Worm (Caenorhabditis elegans) whole organism, L1 larva: ENCODE measurements around the gene try-13.

Experiments
- F16B12.6 ChIP-seq: fragments of 150-350 bp; optimal IDR thresholded peaks from 2 replicates; lab custom pipeline; 2014; ENCODE audit warnings: missing biosample characterization, missing genetic modification characterization
- alr-1 ChIP-seq: fragments of 200-800 bp; sonication (Bioruptor generic); optimal IDR thresholded peaks from 2 replicates; lab custom pipeline; 2018; ENCODE audit warnings: borderline replicate concordance, mild to moderate bottlenecking, missing genetic modification characterization, missing compliant biosample characterization
- ama-1 ChIP-seq: fragments of 150-350 bp; optimal IDR thresholded peaks from 2 replicates; lab custom pipeline; 2014
- ceh-88 ChIP-seq: fragments of 200-800 bp; sonication (Bioruptor generic); IDR thresholded peaks from 2 replicates; pipeline ENCODE4 v1.3.6; 2022; ENCODE audit warnings: missing genetic modification characterization, missing compliant biosample characterization
- dpl-1 ChIP-seq, 3 experiments: fragments of 150-350 bp in 2 of 3; sonication (generic microtip) in 1 of 3; optimal IDR thresholded peaks; 2 replicates each; lab custom pipeline; 2014 to 2017; ENCODE audit warnings: missing biosample characterization in 3 of 3, missing genetic modification characterization in 3 of 3, missing genetic modification reagents in 3 of 3
- efl-1 ChIP-seq, 4 experiments: fragments of 150-350 bp; optimal IDR thresholded peaks in 3 of 4; peaks in 1 of 4; 1 replicate in 1 of 4; 2 replicates in 3 of 4; lab custom pipeline; 2014; ENCODE audit warnings: missing biosample characterization in 2 of 4, missing genetic modification characterization in 2 of 4, missing genetic modification reagents in 2 of 4
- efl-3 ChIP-seq: fragments of 200-800 bp; sonication (Bioruptor generic); optimal IDR thresholded peaks from 2 replicates; lab custom pipeline; 2018; ENCODE audit warnings: mild to moderate bottlenecking, missing genetic modification characterization, missing compliant biosample characterization
- egl-13 ChIP-seq: sonication (generic microtip); optimal IDR thresholded peaks from 2 replicates; lab custom pipeline; 2016; ENCODE audit warnings: missing genotype, missing genetic modification reagents, missing genetic modification characterization, missing compliant biosample characterization
- egl-27 ChIP-seq, 2 experiments: fragments of 150-350 bp in 1 of 2; sonication (generic microtip); optimal IDR thresholded peaks; 3 replicates each; lab custom pipeline; 2017 to 2018; ENCODE audit warnings: missing biosample characterization in 2 of 2, missing genetic modification characterization in 2 of 2, missing genetic modification reagents in 2 of 2
- elt-2 ChIP-seq: sonication (generic microtip); optimal IDR thresholded peaks from 2 replicates; lab custom pipeline; 2016; ENCODE audit warnings: missing genetic modification characterization, mild to moderate bottlenecking, inconsistent platforms, missing compliant biosample characterization, missing genetic modification reagents
- elt-3 ChIP-seq, 6 experiments: fragments of 150-350 bp in 1 of 6; sonication (generic microtip); optimal IDR thresholded peaks; 2 replicates each; lab custom pipeline; 2017 to 2018; ENCODE audit warnings: missing biosample characterization in 6 of 6, missing genetic modification characterization in 6 of 6, inconsistent platforms in 1 of 6
- ets-5 ChIP-seq: fragments of 200-800 bp; sonication (Bioruptor generic); IDR thresholded peaks from 2 replicates; pipeline ENCODE4 v1.3.6; 2022; ENCODE audit warnings: missing genetic modification characterization, missing compliant biosample characterization
- fkh-10 ChIP-seq: sonication (generic microtip); optimal IDR thresholded peaks from 2 replicates; lab custom pipeline; 2017; ENCODE audit warnings: missing biosample characterization, missing genetic modification reagents, missing genetic modification characterization
- fkh-4 ChIP-seq: sonication (generic microtip); optimal IDR thresholded peaks from 2 replicates; lab custom pipeline; 2016; ENCODE audit warnings: missing compliant biosample characterization, missing genetic modification characterization, borderline replicate concordance
- fkh-8 ChIP-seq: sonication (generic microtip); optimal IDR thresholded peaks from 2 replicates; lab custom pipeline; 2016; ENCODE audit warnings: mild to moderate bottlenecking, missing genetic modification characterization, missing compliant biosample characterization
- hlh-17 ChIP-seq: fragments of 200-800 bp; sonication (Bioruptor generic); optimal IDR thresholded peaks from 2 replicates; lab custom pipeline; 2018; ENCODE audit warnings: missing genetic modification characterization, mild to moderate bottlenecking, missing compliant biosample characterization, moderate library complexity, borderline replicate concordance
- hlh-4 ChIP-seq: sonication (generic microtip); optimal IDR thresholded peaks from 2 replicates; lab custom pipeline; 2016; ENCODE audit warnings: mild to moderate bottlenecking, missing genetic modification characterization, missing compliant biosample characterization
- irx-1 ChIP-seq: sonication (generic microtip); optimal IDR thresholded peaks from 2 replicates; lab custom pipeline; 2016; ENCODE audit warnings: missing genetic modification characterization, missing compliant biosample characterization
- isw-1 ChIP-seq: fragments of 200-800 bp; sonication (Bioruptor generic); IDR thresholded peaks from 2 replicates; pipeline ENCODE4 v1.3.6; 2022; ENCODE audit warnings: missing genetic modification characterization, missing compliant biosample characterization
- jun-1 ChIP-seq: fragments of 150-350 bp; optimal IDR thresholded peaks from 2 replicates; lab custom pipeline; 2014; ENCODE audit warnings: missing biosample characterization, missing genetic modification reagents, missing genetic modification characterization
- lin-39 ChIP-seq: fragments of 150-350 bp; optimal IDR thresholded peaks from 2 replicates; lab custom pipeline; 2014; ENCODE audit warnings: missing biosample characterization, missing genetic modification reagents, missing genetic modification characterization
- lir-3 ChIP-seq: sonication (generic microtip); optimal IDR thresholded peaks from 2 replicates; lab custom pipeline; 2016; ENCODE audit warnings: mild to moderate bottlenecking, missing genetic modification characterization, moderate library complexity, missing compliant biosample characterization; ENCODE audit not compliant: poor library complexity
- mef-2 ChIP-seq: fragments of 150-350 bp; optimal IDR thresholded peaks from 2 replicates; lab custom pipeline; 2014; ENCODE audit warnings: missing biosample characterization, missing genetic modification characterization
- mep-1 ChIP-seq: fragments of 150-350 bp; optimal IDR thresholded peaks from 2 replicates; lab custom pipeline; 2014; ENCODE audit warnings: missing biosample characterization, missing genetic modification characterization
- nhr-11 ChIP-seq: fragments of 150-350 bp; optimal IDR thresholded peaks from 2 replicates; lab custom pipeline; 2014; ENCODE audit warnings: missing biosample characterization, missing genetic modification characterization
- nhr-19 ChIP-seq: fragments of 200-800 bp; sonication (Bioruptor generic); conservative IDR thresholded peaks from 2 replicates; pipeline ENCODE4 v1.3.6; 2022; ENCODE audit warnings: missing genetic modification characterization, missing compliant biosample characterization
- nhr-20 ChIP-seq: sonication (generic microtip); optimal IDR thresholded peaks from 2 replicates; lab custom pipeline; 2016; ENCODE audit warnings: mild to moderate bottlenecking, missing genetic modification characterization, missing compliant biosample characterization
- nhr-237 ChIP-seq: fragments of 150-350 bp; optimal IDR thresholded peaks from 2 replicates; lab custom pipeline; 2014; ENCODE audit warnings: missing biosample characterization, missing genetic modification characterization
- nhr-76 ChIP-seq: sonication (generic microtip); optimal IDR thresholded peaks from 2 replicates; lab custom pipeline; 2017; ENCODE audit warnings: missing biosample characterization, missing genetic modification characterization
- nhr-77 ChIP-seq: fragments of 150-350 bp; optimal IDR thresholded peaks from 2 replicates; lab custom pipeline; 2014; ENCODE audit warnings: missing biosample characterization, missing genetic modification characterization
- nhr-84 ChIP-seq: sonication (generic microtip); optimal IDR thresholded peaks from 2 replicates; lab custom pipeline; 2017; ENCODE audit warnings: missing biosample characterization, missing genetic modification characterization
- pag-3 ChIP-seq: sonication (generic microtip); optimal IDR thresholded peaks from 2 replicates; lab custom pipeline; 2017; ENCODE audit warnings: missing genetic modification characterization, mild to moderate bottlenecking, missing compliant biosample characterization, antibody characterized with exemption, borderline replicate concordance; ENCODE audit not compliant: insufficient read depth
- pax-3 ChIP-seq: fragments of 200-800 bp; sonication (Bioruptor generic); optimal IDR thresholded peaks from 2 replicates; lab custom pipeline; 2018; ENCODE audit warnings: mild to moderate bottlenecking, missing genetic modification characterization, moderate library complexity, missing compliant biosample characterization
- pqm-1 ChIP-seq: sonication (generic microtip); optimal IDR thresholded peaks from 3 replicates; lab custom pipeline; 2017; ENCODE audit warnings: missing biosample characterization, missing genetic modification characterization
- rnt-1 ChIP-seq: sonication (generic microtip); optimal IDR thresholded peaks from 2 replicates; lab custom pipeline; 2016; ENCODE audit warnings: mild to moderate bottlenecking, missing genetic modification characterization, moderate library complexity, missing compliant biosample characterization
- skn-1 ChIP-seq: fragments of 150-350 bp; optimal IDR thresholded peaks from 2 replicates; lab custom pipeline; 2014; ENCODE audit warnings: missing biosample characterization, missing genetic modification characterization
- snpc-4 ChIP-seq: fragments of 150-350 bp; optimal IDR thresholded peaks from 2 replicates; lab custom pipeline; 2014; ENCODE audit warnings: missing biosample characterization, missing genetic modification characterization
- snu-23 ChIP-seq: sonication (generic microtip); optimal IDR thresholded peaks from 2 replicates; lab custom pipeline; 2016; ENCODE audit warnings: missing genetic modification characterization, missing compliant biosample characterization
- sox-4 ChIP-seq: sonication (generic microtip); optimal IDR thresholded peaks from 2 replicates; lab custom pipeline; 2016; ENCODE audit warnings: missing genetic modification characterization, missing compliant biosample characterization
- sptf-1 ChIP-seq: fragments of 150-350 bp; optimal IDR thresholded peaks from 2 replicates; lab custom pipeline; 2014; ENCODE audit warnings: missing biosample characterization, missing genetic modification characterization
- tlp-1 ChIP-seq: fragments of 150-350 bp; optimal IDR thresholded peaks from 2 replicates; lab custom pipeline; 2014; ENCODE audit warnings: missing biosample characterization, missing genetic modification characterization
- unc-130 ChIP-seq: fragments of 150-350 bp; optimal IDR thresholded peaks from 2 replicates; lab custom pipeline; 2017; ENCODE audit warnings: missing biosample characterization, missing genetic modification characterization, inconsistent platforms
- unc-30 ChIP-seq: sonication (generic microtip); optimal IDR thresholded peaks from 2 replicates; lab custom pipeline; 2017; ENCODE audit warnings: missing biosample characterization, missing genetic modification characterization
- unc-86 ChIP-seq: sonication (generic microtip); optimal IDR thresholded peaks from 2 replicates; lab custom pipeline; 2016; ENCODE audit warnings: missing genetic modification characterization, missing compliant biosample characterization

try-13 gene

DNA sequence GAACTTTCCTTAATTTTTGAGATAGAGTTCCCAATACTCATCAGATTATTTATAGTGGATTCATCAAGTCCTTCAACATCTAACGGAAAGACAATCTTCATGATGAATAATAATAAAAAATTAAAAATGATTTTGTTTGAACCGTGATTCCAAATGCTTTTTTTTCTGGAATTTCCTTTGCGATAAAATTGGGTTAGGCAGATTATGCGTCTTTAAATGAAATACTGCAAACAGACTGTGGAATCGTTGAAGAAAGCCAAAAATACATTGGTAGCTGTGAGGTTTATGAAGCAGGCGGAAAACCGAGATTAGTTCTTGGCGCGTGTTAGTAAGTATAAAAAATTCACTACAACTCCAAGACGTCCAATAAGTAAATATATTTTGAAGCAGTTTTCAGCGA is 13.3 kb upstream of the try-13 start, which contains the start of gene srw-68:
srw-68 (minus strand) TSS at position 101 of the 400 bp plus-strand sequence.
- TF ChIP-seq hlh-17 (GFP tag; lab: Kevin White, UChicago) (no peak), egl-13 (tag; lab: Kevin White, UChicago) (no peak), nhr-19 (GFP tag; lab: Robert Waterston, UW) (no peak), snu-23 (GFP tag; lab: Kevin White, UChicago) (no peak), tlp-1 (tag; lab: Kevin White, UChicago) (no peak), mef-2 (no peak)

- TF ChIP-seq unc-130 (no peak), nhr-76 (tag; lab: Kevin White, UChicago) (no peak), pqm-1 (tag; lab: Kevin White, UChicago) (no peak), unc-86 (no peak), egl-27 (tag; optimal IDR thresholded peaks at IDR 0.05; lab: Kevin White, UChicago) (no peak), hlh-4 (tag; lab: Kevin White, UChicago) (no peak), jun-1 (tag; lab: Kevin White, UChicago) (no peak), snpc-4 (tag; lab: Kevin White, UChicago) (no peak), nhr-77 (tag; lab: Kevin White, UChicago) (no peak), isw-1 (GFP tag; lab: Robert Waterston, UW) (no peak), fkh-4 (tag; lab: Kevin White, UChicago) (no peak)
These were observed 11.0 kb upstream of the try-13 start, which contains the start of gene srw-69 for ce11 chrV:7428880-7429279. srw-69 (minus strand) TSS chrV:7428980.

- TF ChIP-seq ceh-88 (GFP tag; lab: Robert Waterston, UW) (no peak), efl-1 (optimal IDR thresholded peaks at IDR 0.05; lab: Kevin White, UChicago) (no peak), efl-1 (GFP tag; optimal IDR thresholded peaks at IDR 0.05 in 1 of 2; lab: Kevin White, UChicago) (no peak), alr-1 (tag; lab: Kevin White, UChicago) (no peak), nhr-11 (peak; percentile 30), fkh-10 (GFP tag; lab: Kevin White, UChicago) (no peak), pax-3 (no peak), fkh-8 (tag; lab: Kevin White, UChicago) (peak; percentile 33), nhr-237 (no peak)
These were observed 8.9 kb upstream of the try-13 start, which contains the start of gene srw-71 for ce11 chrV:7431016-7431415. srw-71 (minus strand) TSS chrV:7431116.

DNA sequence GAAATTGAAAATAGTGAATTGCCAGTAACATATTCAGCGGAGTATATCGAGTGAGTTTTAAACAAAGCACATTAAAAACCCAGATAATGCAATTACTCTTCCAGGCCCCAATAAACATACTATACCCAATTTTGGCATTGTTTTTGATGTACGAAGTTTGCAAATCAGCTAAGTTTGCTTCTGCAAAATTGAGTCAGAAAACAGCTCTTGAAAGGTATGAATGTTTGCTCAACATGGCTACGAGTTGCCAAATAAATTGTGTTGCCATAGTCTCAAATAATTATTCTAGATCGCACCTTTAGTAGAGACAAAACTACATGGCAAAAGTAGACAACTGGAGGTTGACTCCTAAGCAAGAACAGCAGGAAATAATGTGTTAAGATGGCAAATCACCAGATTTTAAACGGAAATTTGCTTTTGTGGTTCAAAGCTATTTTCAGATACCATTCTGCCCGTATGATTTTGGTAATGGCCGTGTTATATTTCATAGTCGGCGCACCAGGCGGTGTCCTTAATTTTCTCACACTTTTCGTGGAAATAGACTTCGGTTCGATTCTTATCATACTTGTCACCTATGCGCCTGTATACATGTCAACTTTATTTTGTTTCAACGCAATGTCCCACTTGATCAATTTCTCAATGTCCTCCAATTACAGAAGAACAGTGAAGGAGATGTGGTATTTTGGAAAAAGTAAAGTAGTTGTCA is 7.3 kb upstream of the try-13 start:
- TF ChIP-seq sptf-1 (tag; lab: Kevin White, UChicago) (no peak), irx-1 (tag; lab: Kevin White, UChicago) (no peak), mep-1 (tag; lab: Kevin White, UChicago) (no peak), nhr-19 (GFP tag; lab: Robert Waterston, UW) (no peak), rnt-1 (no peak), nhr-84 (tag; lab: Kevin White, UChicago) (no peak), elt-3 (tag; optimal IDR thresholded peaks at IDR 0.05; lab: Kevin White, UChicago) (peak in 1 of 6 experiments; percentile 35), ets-5 (GFP tag; lab: Robert Waterston, UW) (no peak), hlh-4 (tag; lab: Kevin White, UChicago) (no peak), egl-13 (tag; lab: Kevin White, UChicago) (no peak), snu-23 (GFP tag; lab: Kevin White, UChicago) (peak; percentile 44), nhr-11 (no peak), sox-4 (tag; lab: Kevin White, UChicago) (no peak), efl-1 (optimal IDR thresholded peaks at IDR 0.05; lab: Kevin White, UChicago) (no peak), efl-1 (GFP tag; optimal IDR thresholded peaks at IDR 0.05 in 1 of 2; lab: Kevin White, UChicago) (peak in 1 of 2 experiments; percentile 80), pqm-1 (tag; lab: Kevin White, UChicago) (no peak), efl-3 (GFP tag; lab: Kevin White, UChicago) (no peak), lir-3 (tag; lab: Kevin White, UChicago) (peak; percentile 21), nhr-20 (tag; lab: Kevin White, UChicago) (peak; percentile 6), nhr-237 (no peak), isw-1 (GFP tag; lab: Robert Waterston, UW) (no peak), pag-3 (tag; lab: Kevin White, UChicago) (no peak), ceh-88 (GFP tag; lab: Robert Waterston, UW) (0 out of 2 replicates have a peak, but pooled peaks have one; percentile 10), F16B12.6 (tag; lab: Kevin White, UChicago) (no peak), unc-30 (tag; lab: Kevin White, UChicago) (no peak), skn-1 (tag; lab: Kevin White, UChicago) (no peak), dpl-1 (GFP tag; optimal IDR thresholded peaks at IDR 0.05; lab: Kevin White, UChicago) (no peak), lin-39 (tag; lab: Kevin White, UChicago) (no peak), elt-2 (tag; lab: Kevin White, UChicago) (peak; percentile 5), ama-1 (peak; percentile 52)
